Worm (Caenorhabditis elegans) whole organism, mixed stage, embryonic: ENCODE data around the gene col-106.

ENCODE experiments used
- mep-1 ChIP-seq: fragments of 150-350 bp; optimal IDR thresholded peaks from 2 replicates; lab custom pipeline; 2017; ENCODE audit warnings: missing biosample characterization, missing genetic modification reagents, missing genetic modification characterization, inconsistent platforms
- pha-4 ChIP-seq: fragments of 150-350 bp; optimal IDR thresholded peaks from 2 replicates; lab custom pipeline; 2018; ENCODE audit warnings: missing biosample characterization, missing genetic modification reagents, missing genetic modification characterization

DNA sequence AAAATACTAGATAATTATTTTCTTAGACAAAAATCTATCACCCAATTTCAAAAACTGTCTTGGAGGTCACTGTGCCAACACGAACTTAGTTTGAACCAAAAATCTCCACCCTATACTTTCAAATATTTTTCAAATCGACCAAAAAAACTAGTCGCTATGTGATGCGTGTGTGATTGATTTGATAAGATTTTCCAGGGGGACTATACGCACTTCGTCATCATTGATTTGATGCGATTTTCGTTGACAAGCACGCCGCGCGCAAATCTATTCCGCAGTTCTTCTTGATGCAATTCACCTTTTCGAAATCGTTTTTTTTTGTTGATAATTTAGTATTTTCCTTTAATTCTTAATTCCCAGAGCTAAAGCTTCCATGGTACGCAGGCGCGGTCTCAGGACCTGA lies 7.1 kb downstream of the col-106 start:
- TF ChIP-seq pha-4 (tag; lab: Kevin White, UChicago) (no peak), mep-1 (no peak)
